Worm (Caenorhabditis elegans) whole organism, mixed stage, embryonic: ENCODE measurements around the gene mrpl-45.

Experiments used
- M03D4.4 ChIP-seq: sonication (generic microtip); optimal IDR thresholded peaks from 2 replicates; lab custom pipeline; 2017; ENCODE audit warnings: mild to moderate bottlenecking, missing genetic modification characterization, missing compliant biosample characterization
- bed-3 ChIP-seq: fragments of 200-800 bp; sonication (Bioruptor generic); optimal IDR thresholded peaks from 3 replicates; lab custom pipeline; 2018; ENCODE audit warnings: mild to moderate bottlenecking, missing genetic modification characterization, moderate library complexity, missing compliant biosample characterization
- blmp-1 ChIP-seq: fragments of 150-350 bp; optimal IDR thresholded peaks from 2 replicates; lab custom pipeline; 2014; ENCODE audit warnings: missing biosample characterization, missing genetic modification characterization
- ceh-43 ChIP-seq: fragments of 200-800 bp; sonication (Bioruptor generic); optimal IDR thresholded peaks from 2 replicates; lab custom pipeline; 2018; ENCODE audit warnings: mild to moderate bottlenecking, missing genetic modification characterization, moderate library complexity, missing compliant biosample characterization
- ceh-83 ChIP-seq: fragments of 200-800 bp; sonication (Bioruptor generic); optimal IDR thresholded peaks from 2 replicates; lab custom pipeline; 2018; ENCODE audit warnings: mild to moderate bottlenecking, missing genetic modification characterization, missing compliant biosample characterization
- ces-1 ChIP-seq: fragments of 150-350 bp; optimal IDR thresholded peaks from 2 replicates; lab custom pipeline; 2014; ENCODE audit warnings: missing biosample characterization, missing genetic modification reagents, missing genetic modification characterization
- cnd-1 ChIP-seq: fragments of 200-800 bp; sonication (Bioruptor generic); optimal IDR thresholded peaks from 2 replicates; lab custom pipeline; 2018; ENCODE audit warnings: mild to moderate bottlenecking, missing genetic modification characterization, missing compliant biosample characterization
- drap-1 ChIP-seq: fragments of 200-800 bp; sonication (Bioruptor generic); optimal IDR thresholded peaks from 3 replicates; lab custom pipeline; 2018; ENCODE audit warnings: mild to moderate bottlenecking, missing genetic modification characterization, missing compliant biosample characterization
- elt-1 ChIP-seq: sonication (generic microtip); optimal IDR thresholded peaks from 2 replicates; lab custom pipeline; 2017; ENCODE audit warnings: missing genetic modification characterization, mild to moderate bottlenecking, missing compliant biosample characterization, antibody characterized with exemption, moderate library complexity, borderline replicate concordance; ENCODE audit not compliant: insufficient read depth
- elt-3 ChIP-seq: fragments of 150-350 bp; optimal IDR thresholded peaks from 2 replicates; lab custom pipeline; 2014; ENCODE audit warnings: missing biosample characterization, missing genetic modification characterization
- flh-1 ChIP-seq: fragments of 200-800 bp; sonication (Bioruptor generic); optimal IDR thresholded peaks from 2 replicates; lab custom pipeline; 2018; ENCODE audit warnings: mild to moderate bottlenecking, missing genetic modification characterization, moderate library complexity, missing compliant biosample characterization
- ham-2 ChIP-seq: fragments of 200-800 bp; sonication (Bioruptor generic); optimal IDR thresholded peaks from 2 replicates; lab custom pipeline; 2018; ENCODE audit warnings: mild to moderate bottlenecking, missing genetic modification characterization, missing compliant biosample characterization
- hlh-1 ChIP-seq: fragments of 150-350 bp; optimal IDR thresholded peaks from 2 replicates; lab custom pipeline; 2014; ENCODE audit warnings: missing biosample characterization, missing genetic modification reagents, missing genetic modification characterization
- lin-32 ChIP-seq: fragments of 200-800 bp; sonication (Bioruptor generic); optimal IDR thresholded peaks from 2 replicates; lab custom pipeline; 2018; ENCODE audit warnings: mild to moderate bottlenecking, missing genetic modification characterization, missing compliant biosample characterization
- lsy-2 ChIP-seq: fragments of 150-350 bp; optimal IDR thresholded peaks from 2 replicates; lab custom pipeline; 2014; ENCODE audit warnings: missing biosample characterization, missing genetic modification characterization
- mab-5 ChIP-seq: fragments of 150-350 bp; optimal IDR thresholded peaks from 2 replicates; lab custom pipeline; 2014; ENCODE audit warnings: missing biosample characterization, missing genetic modification characterization
- mep-1 ChIP-seq: fragments of 150-350 bp; optimal IDR thresholded peaks from 2 replicates; lab custom pipeline; 2017; ENCODE audit warnings: missing biosample characterization, missing genetic modification reagents, missing genetic modification characterization, inconsistent platforms
- nhr-12 ChIP-seq: fragments of 150-350 bp; optimal IDR thresholded peaks from 2 replicates; lab custom pipeline; 2014; ENCODE audit warnings: missing biosample characterization, missing genetic modification characterization
- nhr-2 ChIP-seq: fragments of 150-350 bp; optimal IDR thresholded peaks from 2 replicates; lab custom pipeline; 2014; ENCODE audit warnings: missing biosample characterization, missing genetic modification characterization
- nhr-237 ChIP-seq: fragments of 150-350 bp; optimal IDR thresholded peaks from 2 replicates; lab custom pipeline; 2014; ENCODE audit warnings: missing biosample characterization, missing genetic modification characterization
- nhr-28 ChIP-seq: fragments of 150-350 bp; optimal IDR thresholded peaks from 2 replicates; lab custom pipeline; 2014; ENCODE audit warnings: missing biosample characterization, missing genetic modification characterization
- nhr-76 ChIP-seq: sonication (generic microtip); optimal IDR thresholded peaks from 2 replicates; lab custom pipeline; 2017; ENCODE audit warnings: missing biosample characterization, missing genetic modification characterization
- pha-4 ChIP-seq: fragments of 150-350 bp; optimal IDR thresholded peaks from 2 replicates; lab custom pipeline; 2018; ENCODE audit warnings: missing biosample characterization, missing genetic modification reagents, missing genetic modification characterization
- sem-2 ChIP-seq: fragments of 200-800 bp; sonication (Bioruptor generic); optimal IDR thresholded peaks from 2 replicates; lab custom pipeline; 2018; ENCODE audit warnings: mild to moderate bottlenecking, missing genetic modification characterization, missing compliant biosample characterization
- snpc-4 ChIP-seq: fragments of 150-350 bp; optimal IDR thresholded peaks from 2 replicates; lab custom pipeline; 2014; ENCODE audit warnings: missing biosample characterization, missing genetic modification characterization
- tbx-8 ChIP-seq: fragments of 200-800 bp; sonication (Bioruptor generic); optimal IDR thresholded peaks from 2 replicates; lab custom pipeline; 2018; ENCODE audit warnings: mild to moderate bottlenecking, missing genetic modification characterization, moderate library complexity, missing compliant biosample characterization
- unc-120 ChIP-seq: sonication (generic microtip); optimal IDR thresholded peaks from 2 replicates; lab custom pipeline; 2017; ENCODE audit warnings: missing genetic modification characterization, missing compliant biosample characterization; ENCODE audit not compliant: poor library complexity, severe bottlenecking
- unc-39 ChIP-seq: fragments of 150-350 bp; optimal IDR thresholded peaks from 2 replicates; lab custom pipeline; 2014; ENCODE audit warnings: missing biosample characterization, missing genetic modification characterization
- zip-8 ChIP-seq: fragments of 150-350 bp; optimal IDR thresholded peaks from 2 replicates; lab custom pipeline; 2014; ENCODE audit warnings: missing biosample characterization, missing genetic modification characterization
- ztf-11 ChIP-seq: fragments of 150-350 bp; optimal IDR thresholded peaks from 2 replicates; lab custom pipeline; 2014; ENCODE audit warnings: missing biosample characterization, missing genetic modification characterization

Gene mrpl-45

DNA sequence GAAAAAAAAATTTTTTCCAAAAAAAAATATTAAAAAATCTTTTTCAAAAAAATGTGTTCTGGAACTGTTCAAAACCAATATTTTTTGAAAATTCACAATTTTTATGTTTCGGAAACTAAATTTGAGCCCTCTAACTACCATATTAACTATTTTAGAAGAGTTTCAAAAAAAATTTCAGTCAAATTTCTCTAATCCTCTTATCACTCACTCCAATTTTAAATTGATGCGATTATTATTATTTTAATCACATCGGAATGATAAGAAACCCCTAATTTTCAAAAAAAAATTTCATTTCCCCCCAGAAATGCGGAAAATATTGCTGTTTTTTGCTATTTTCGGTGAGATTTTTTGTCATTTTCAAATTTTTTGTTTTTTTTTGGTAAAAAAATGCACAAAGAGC lies 20.1 kb downstream of the mrpl-45 start, which contains the start of gene nspg-8:
TSS of gene nspg-8 (plus strand) at position 301 of the 400 bp plus-strand sequence.
- TF ChIP-seq nhr-2 (tag; lab: Kevin White, UChicago) (no peak), nhr-12 (no peak), pha-4 (no peak), sem-2 (GFP tag; lab: Kevin White, UChicago) (no peak), drap-1 (GFP tag; lab: Kevin White, UChicago) (no peak), hlh-1 (tag; lab: Kevin White, UChicago) (no peak), ces-1 (no peak)

DNA sequence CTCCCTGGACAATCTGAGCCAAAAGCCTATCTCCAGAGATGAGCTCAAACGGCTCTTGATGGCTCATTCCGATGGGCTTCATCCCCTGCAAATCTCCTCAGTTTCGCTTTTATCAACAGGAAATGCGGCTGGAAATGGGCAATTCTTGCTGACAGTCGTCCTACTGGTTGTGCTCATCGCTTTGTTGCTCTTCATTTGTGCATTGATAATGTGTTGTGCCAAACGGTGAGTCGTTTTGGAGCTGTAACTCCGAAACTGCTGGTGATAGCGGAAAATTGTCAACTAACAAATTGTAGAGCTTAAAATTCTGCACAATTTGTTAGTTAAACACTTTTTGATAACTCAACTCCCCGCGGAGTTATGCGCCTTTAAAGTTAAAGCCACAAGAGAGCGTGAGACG lies 22.8 kb downstream of the mrpl-45 start:
- TF ChIP-seq nhr-76 (tag; lab: Kevin White, UChicago), result no peak
- TF ChIP-seq ztf-11, result no peak
- no peak for TF ChIP-seq nhr-2 (tag; lab: Kevin White, UChicago)
- TF ChIP-seq elt-3 (tag; lab: Kevin White, UChicago), result no peak

DNA sequence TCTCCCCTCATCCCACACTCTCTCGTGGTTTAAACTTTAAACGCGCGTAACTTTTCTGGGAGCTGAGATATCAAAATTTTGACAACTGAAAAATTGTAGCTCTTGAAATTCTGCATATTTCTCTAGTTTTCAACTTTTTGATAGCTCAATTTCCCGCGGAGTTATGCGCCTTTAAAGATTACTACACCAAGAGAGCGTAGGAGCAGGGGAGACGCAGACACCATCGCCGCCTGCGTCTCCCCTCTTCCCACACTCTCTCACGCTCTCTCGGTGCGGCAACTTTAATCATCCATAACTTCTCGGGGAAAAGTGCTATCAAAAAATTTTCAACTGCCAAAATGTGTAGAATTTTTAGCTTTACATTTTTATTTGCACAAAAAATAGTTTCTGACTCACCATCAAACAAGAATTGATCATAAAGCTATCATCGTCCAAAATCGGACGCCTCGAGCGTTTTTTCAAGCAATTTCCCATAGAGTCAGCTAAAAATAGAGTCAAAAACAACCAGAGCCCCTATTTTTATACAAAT lies 25.7 kb downstream of the mrpl-45 start, which contains the start of gene eak-3:
TSS of gene eak-3 (minus strand) at position 479 of the 529 bp plus-strand sequence.
- TF ChIP-seq elt-1 (tag; lab: Kevin White, UChicago) (no peak), tbx-8 (GFP tag; lab: Kevin White, UChicago) (no peak), mep-1 (tag; lab: Kevin White, UChicago) (no peak), ztf-11 (no peak), lin-32 (no peak), unc-120 (no peak), ceh-43 (GFP tag; lab: Kevin White, UChicago) (no peak), ces-1 (no peak), flh-1 (no peak), bed-3 (GFP tag; lab: Kevin White, UChicago) (no peak), ceh-83 (GFP tag; lab: Kevin White, UChicago) (no peak), nhr-12 (no peak), mab-5 (tag; lab: Kevin White, UChicago) (no peak)
- TF ChIP-seq, all 35 proteins: peak for 0

DNA sequence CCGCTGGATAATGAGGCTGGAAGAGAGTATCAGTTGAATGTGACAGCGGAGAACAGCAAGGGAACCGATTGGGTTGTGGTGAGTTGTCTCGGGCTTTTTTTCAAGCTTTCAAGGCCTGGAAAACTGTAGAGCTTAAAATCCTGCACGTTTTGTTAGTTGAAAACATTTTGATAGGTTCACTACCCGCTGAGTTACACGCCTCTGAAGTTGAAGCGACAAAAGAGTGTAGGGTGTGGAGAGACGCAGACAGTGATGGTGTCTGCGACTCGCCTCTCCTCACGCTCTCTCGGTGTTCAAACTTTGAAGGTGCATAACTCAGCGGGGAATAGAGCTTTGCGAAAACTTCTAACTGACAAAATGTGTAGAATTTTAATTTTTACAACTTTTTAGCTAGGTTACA lies 28.5 kb downstream of the mrpl-45 start:
- no peak for TF ChIP-seq M03D4.4
- no peak for TF ChIP-seq tbx-8 (GFP tag; lab: Kevin White, UChicago)
- TF ChIP-seq drap-1 (GFP tag; lab: Kevin White, UChicago), result no peak
- no peak for TF ChIP-seq cnd-1 (tag; lab: Kevin White, UChicago)
- TF ChIP-seq ham-2 (GFP tag; lab: Kevin White, UChicago), result no peak

DNA sequence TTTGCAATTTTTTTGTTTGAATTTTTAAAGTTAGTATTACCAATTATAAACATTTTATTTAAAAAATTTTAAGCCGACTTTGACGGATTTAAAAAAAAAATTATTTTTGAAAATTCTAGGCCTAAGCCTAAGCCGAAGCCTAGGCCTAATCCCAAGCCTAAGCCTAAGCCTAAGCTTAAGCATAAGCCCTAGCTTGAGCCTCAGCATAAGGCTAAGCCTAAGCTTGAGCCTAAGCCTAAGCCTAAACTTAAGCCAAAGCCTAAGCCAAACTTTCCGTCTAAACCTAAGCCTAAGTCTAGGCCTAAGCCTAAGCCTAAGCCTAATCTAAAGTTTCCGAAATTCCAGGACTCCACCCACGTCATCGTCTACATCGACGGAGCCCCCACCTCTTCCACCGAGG lies 32.2 kb downstream of the mrpl-45 start:
- no peak for TF ChIP-seq hlh-1 (tag; lab: Kevin White, UChicago)
- TF ChIP-seq ces-1, result no peak
- TF ChIP-seq drap-1 (GFP tag; lab: Kevin White, UChicago), result no peak
- TF ChIP-seq ceh-43 (GFP tag; lab: Kevin White, UChicago), result no peak
- TF ChIP-seq elt-1 (tag; lab: Kevin White, UChicago), result no peak
- TF ChIP-seq cnd-1 (tag; lab: Kevin White, UChicago), result no peak
- no peak for TF ChIP-seq sem-2 (GFP tag; lab: Kevin White, UChicago)
- TF ChIP-seq nhr-28 (tag; lab: Kevin White, UChicago), result no peak
- TF ChIP-seq unc-39 (tag; lab: Kevin White, UChicago), result no peak
- TF ChIP-seq tbx-8 (GFP tag; lab: Kevin White, UChicago), result no peak
- TF ChIP-seq ceh-83 (GFP tag; lab: Kevin White, UChicago), result no peak
- TF ChIP-seq blmp-1 (tag; lab: Kevin White, UChicago), result no peak
- no peak for TF ChIP-seq lin-32

DNA sequence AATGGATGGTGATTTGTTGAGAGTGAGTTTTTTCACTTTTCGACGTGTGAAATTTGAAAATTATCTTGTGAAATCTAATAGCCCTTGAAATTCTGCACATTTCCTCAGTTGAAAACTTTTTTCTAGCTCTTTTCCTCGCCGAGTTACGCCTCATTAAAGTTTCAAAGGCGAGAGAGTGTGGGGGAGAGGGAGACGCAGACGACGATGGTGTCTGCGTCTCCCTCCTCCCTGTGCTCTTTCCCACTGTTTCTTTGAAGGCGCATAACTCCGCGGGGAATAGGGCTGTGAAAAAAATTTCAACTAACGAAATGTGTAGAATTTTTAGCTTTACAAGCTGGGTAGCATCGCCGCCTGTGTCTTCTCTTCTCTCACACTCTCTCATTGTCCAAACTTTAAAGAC lies 35.4 kb downstream of the mrpl-45 start:
- no peak for TF ChIP-seq lsy-2 (tag; lab: Kevin White, UChicago)
- no peak for TF ChIP-seq zip-8 (tag; lab: Kevin White, UChicago)
- TF ChIP-seq ham-2 (GFP tag; lab: Kevin White, UChicago), result no peak
- TF ChIP-seq elt-3 (tag; lab: Kevin White, UChicago), result no peak
- TF ChIP-seq hlh-1 (tag; lab: Kevin White, UChicago), result no peak
- TF ChIP-seq nhr-237 (tag; lab: Kevin White, UChicago), result no peak
- TF ChIP-seq tbx-8 (GFP tag; lab: Kevin White, UChicago), result no peak
- TF ChIP-seq ceh-43 (GFP tag; lab: Kevin White, UChicago), result no peak
- TF ChIP-seq snpc-4 (tag; lab: Kevin White, UChicago), result no peak
- TF ChIP-seq elt-1 (tag; lab: Kevin White, UChicago), result no peak
- TF ChIP-seq sem-2 (GFP tag; lab: Kevin White, UChicago), result no peak
- no peak for TF ChIP-seq mab-5 (tag; lab: Kevin White, UChicago)
- TF ChIP-seq unc-39 (tag; lab: Kevin White, UChicago), result no peak
- no peak for TF ChIP-seq M03D4.4
- no peak for TF ChIP-seq ceh-83 (GFP tag; lab: Kevin White, UChicago)
- no peak for TF ChIP-seq bed-3 (GFP tag; lab: Kevin White, UChicago)
